Fruit fly (Drosophila melanogaster) whole organism, embryonic: ENCODE results near the gene lectin-21Cb.

Experiments used
- CG10654 ChIP-seq: fragments of 200-800 bp; sonication (Bioruptor generic); optimal IDR thresholded peaks from 2 replicates; lab custom pipeline; 2016; ENCODE audit warnings: missing biosample characterization, missing genetic modification characterization
- CG11696 ChIP-seq: fragments of 200-800 bp; sonication (Bioruptor generic); IDR thresholded peaks from 2 replicates; pipeline ENCODE4 v1.3.6; 2022; ENCODE audit warnings: missing biosample characterization, missing genetic modification characterization
- CG13123 ChIP-seq: fragments of 200-800 bp; sonication (Bioruptor generic); optimal IDR thresholded peaks from 2 replicates; lab custom pipeline; 2016; ENCODE audit warnings: missing biosample characterization, missing genetic modification characterization
- CG14014 ChIP-seq: fragments of 200-800 bp; sonication (Bioruptor generic); IDR thresholded peaks from 2 replicates; pipeline ENCODE4 v1.3.6; 2022; ENCODE audit warnings: missing biosample characterization, missing genetic modification characterization
- CG2875 ChIP-seq: fragments of 200-800 bp; sonication (Bioruptor generic); optimal IDR thresholded peaks from 2 replicates; lab custom pipeline; 2017; ENCODE audit warnings: missing biosample characterization, mild to moderate bottlenecking, missing genetic modification characterization, missing genetic modification reagents
- CG30403 ChIP-seq: fragments of 200-800 bp; sonication (Bioruptor generic); optimal IDR thresholded peaks from 3 replicates; lab custom pipeline; 2016; ENCODE audit warnings: missing biosample characterization, missing genetic modification characterization
- CG3281 ChIP-seq: fragments of 200-800 bp; sonication (Bioruptor generic); optimal IDR thresholded peaks from 3 replicates; lab custom pipeline; 2017; ENCODE audit warnings: missing biosample characterization, mild to moderate bottlenecking, missing genetic modification characterization
- CG5953 ChIP-seq: fragments of 200-800 bp; sonication (Bioruptor generic); IDR thresholded peaks from 2 replicates; pipeline ENCODE4 v1.3.6; 2022; ENCODE audit warnings: missing biosample characterization, missing genetic modification characterization
- CG8765 ChIP-seq: fragments of 200-800 bp; sonication (Bioruptor generic); IDR thresholded peaks from 2 replicates; pipeline ENCODE4 v1.3.6; 2022; ENCODE audit warnings: missing biosample characterization, missing genetic modification characterization
- CG8924 ChIP-seq: fragments of 200-800 bp; optimal IDR thresholded peaks from 3 replicates; lab custom pipeline; 2019; ENCODE audit warnings: missing biosample characterization, mild to moderate bottlenecking, missing genetic modification characterization, moderate library complexity
- CG9797 ChIP-seq: fragments of 200-800 bp; sonication (Bioruptor generic); optimal IDR thresholded peaks from 3 replicates; lab custom pipeline; 2018; ENCODE audit warnings: missing biosample characterization, mild to moderate bottlenecking, missing genetic modification characterization
- Drgx ChIP-seq: fragments of 200-800 bp; sonication (Bioruptor generic); IDR thresholded peaks from 2 replicates; pipeline ENCODE4 v1.3.6; 2022; ENCODE audit warnings: missing biosample characterization, missing genetic modification characterization
- Fer2 ChIP-seq: fragments of 200-800 bp; sonication (Bioruptor generic); optimal IDR thresholded peaks from 2 replicates; lab custom pipeline; 2018; ENCODE audit warnings: missing biosample characterization, mild to moderate bottlenecking, missing genetic modification characterization, moderate library complexity
- GATAe ChIP-seq: fragments of 200-800 bp; sonication (Bioruptor generic); conservative IDR thresholded peaks from 2 replicates; pipeline ENCODE4 v1.3.6; 2022; ENCODE audit warnings: missing biosample characterization, missing genetic modification characterization
- Gsc ChIP-seq: fragments of 200-800 bp; sonication (Bioruptor generic); IDR thresholded peaks from 2 replicates; pipeline ENCODE4 v1.3.6; 2022; ENCODE audit warnings: missing biosample characterization, missing genetic modification characterization
- Kr ChIP-seq: fragments of 200-800 bp; sonication (Bioruptor generic); optimal IDR thresholded peaks from 2 replicates; lab custom pipeline; 2017; ENCODE audit warnings: missing biosample characterization, mild to moderate bottlenecking, missing genetic modification characterization
- Mrtf ChIP-seq: fragments of 200-800 bp; sonication (Bioruptor generic); IDR thresholded peaks from 3 replicates; pipeline ENCODE4 v1.3.6; 2022; ENCODE audit warnings: missing biosample characterization, missing genetic modification characterization
- NC2α ChIP-seq: fragments of 200-800 bp; sonication (Bioruptor generic); optimal IDR thresholded peaks from 2 replicates; lab custom pipeline; 2016; ENCODE audit warnings: missing biosample characterization, missing genetic modification characterization
- Nf-YC ChIP-seq: fragments of 200-800 bp; optimal IDR thresholded peaks from 3 replicates; lab custom pipeline; 2019; ENCODE audit warnings: missing biosample characterization, mild to moderate bottlenecking, missing genetic modification characterization, moderate library complexity
- ab ChIP-seq: fragments of 200-800 bp; sonication (Bioruptor generic); optimal IDR thresholded peaks from 2 replicates; lab custom pipeline; 2016; ENCODE audit warnings: missing biosample characterization, missing genetic modification characterization
- aop ChIP-seq: fragments of 200-800 bp; sonication (Bioruptor generic); IDR thresholded peaks from 2 replicates; pipeline ENCODE4 v1.3.6; 2022; ENCODE audit warnings: missing biosample characterization, missing genetic modification characterization
- corto ChIP-seq: fragments of 200-800 bp; sonication (Bioruptor generic); optimal IDR thresholded peaks from 2 replicates; lab custom pipeline; 2016; ENCODE audit warnings: missing biosample characterization, mild to moderate bottlenecking, missing genetic modification characterization, moderate library complexity
- fd96Cb ChIP-seq: fragments of 200-800 bp; sonication (Bioruptor generic); optimal IDR thresholded peaks from 2 replicates; lab custom pipeline; 2018; ENCODE audit warnings: missing biosample characterization, mild to moderate bottlenecking, missing genetic modification characterization, moderate library complexity
- hth ChIP-seq: fragments of >200 bp; optimal IDR thresholded peaks from 2 replicates; lab custom pipeline; 2017; ENCODE audit warnings: inconsistent platforms
- klu ChIP-seq: fragments of 200-800 bp; sonication (Bioruptor generic); IDR thresholded peaks from 2 replicates; pipeline ENCODE4 v1.3.6; 2022; ENCODE audit warnings: missing biosample characterization, missing genetic modification characterization
- lbe ChIP-seq: fragments of 200-800 bp; sonication (Bioruptor generic); optimal IDR thresholded peaks from 2 replicates; lab custom pipeline; 2016; ENCODE audit warnings: missing biosample characterization, mild to moderate bottlenecking, missing genetic modification characterization
- nom ChIP-seq: fragments of 200-800 bp; sonication (Bioruptor generic); optimal IDR thresholded peaks from 2 replicates; lab custom pipeline; 2017; ENCODE audit warnings: missing biosample characterization, missing genetic modification characterization, mild to moderate bottlenecking, moderate library complexity, missing genetic modification reagents
- pnt ChIP-seq: fragments of 200-800 bp; sonication (Bioruptor generic); optimal IDR thresholded peaks from 3 replicates; lab custom pipeline; 2016; ENCODE audit warnings: missing biosample characterization, missing genetic modification characterization
- stwl ChIP-seq: fragments of 200-800 bp; sonication (Bioruptor generic); optimal IDR thresholded peaks from 3 replicates; lab custom pipeline; 2018; ENCODE audit warnings: missing biosample characterization, mild to moderate bottlenecking, missing genetic modification characterization, moderate library complexity
- tap ChIP-seq: fragments of 200-800 bp; optimal IDR thresholded peaks from 3 replicates; lab custom pipeline; 2019; ENCODE audit warnings: missing biosample characterization, mild to moderate bottlenecking, missing genetic modification characterization, moderate library complexity
- tgo ChIP-seq: fragments of 200-800 bp; sonication (Bioruptor generic); IDR thresholded peaks from 3 replicates; pipeline ENCODE4 v1.3.6; 2022; ENCODE audit warnings: missing biosample characterization, missing genetic modification characterization
- vfl ChIP-seq: fragments of 200-800 bp; sonication (Bioruptor generic); optimal IDR thresholded peaks from 2 replicates; lab custom pipeline; 2016; ENCODE audit warnings: missing biosample characterization, missing genetic modification characterization
- zf30C ChIP-seq: fragments of 200-800 bp; sonication (Bioruptor generic); optimal IDR thresholded peaks from 3 replicates; lab custom pipeline; 2018; ENCODE audit warnings: missing biosample characterization, mild to moderate bottlenecking, missing genetic modification characterization

Gene lectin-21Cb

DNA sequence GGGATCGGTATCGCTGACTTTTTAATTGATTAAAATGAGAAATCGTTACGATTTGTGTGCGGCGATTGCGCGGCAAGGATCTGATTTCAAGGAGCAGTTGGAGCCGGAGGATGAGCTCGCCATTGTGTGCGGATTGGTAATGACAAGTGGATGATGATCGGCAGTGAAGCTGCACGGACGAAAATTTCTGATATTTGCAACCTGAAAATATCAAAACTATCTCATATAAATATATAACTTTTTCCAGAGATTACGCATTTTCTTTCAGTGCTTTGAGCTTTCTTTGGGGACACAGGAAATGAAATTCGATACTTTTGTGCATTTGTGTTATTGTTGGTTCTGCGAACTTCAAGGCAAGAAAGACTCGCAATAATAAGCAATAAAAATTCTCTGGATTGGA is 12.2 kb upstream of the lectin-21Cb start:
- no peak for TF ChIP-seq CG30403 (GFP tag; lab: Kevin White, UChicago)

DNA sequence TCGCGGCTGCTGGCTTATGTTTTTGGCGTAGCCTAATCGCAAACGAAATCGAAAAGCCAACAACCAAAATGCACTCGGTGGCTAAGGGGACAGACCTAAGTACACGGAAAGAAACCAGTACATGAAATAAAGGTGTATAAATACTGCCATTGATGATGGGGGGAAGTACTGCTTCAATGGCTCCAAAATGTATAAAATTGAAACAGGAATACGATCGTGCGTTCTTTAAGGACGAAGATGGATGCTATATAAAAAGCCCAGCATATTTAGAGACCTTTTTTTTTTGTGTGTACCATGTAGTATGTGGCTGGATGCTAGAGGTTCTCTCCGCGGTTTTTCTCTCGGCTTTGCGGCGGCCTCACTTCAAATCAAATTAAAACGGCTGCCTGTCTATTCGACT is 9.2 kb upstream of the lectin-21Cb start:
- TF ChIP-seq Drgx, result peak; percentile 76
- no peak for TF ChIP-seq tap (tag; lab: Kevin White, UChicago)
- no peak for TF ChIP-seq zf30C (GFP tag; lab: Kevin White, UChicago)
- TF ChIP-seq CG14014, result no peak

- TF ChIP-seq fd96Cb (tag; lab: Kevin White, UChicago), result no peak
- no peak for TF ChIP-seq pnt (GFP tag; lab: Kevin White, UChicago)
- TF ChIP-seq NC2α, result no peak
- no peak for TF ChIP-seq vfl (GFP tag; lab: Kevin White, UChicago)
- TF ChIP-seq tgo (GFP tag; lab: Robert Waterston, UW), result no peak
- no peak for TF ChIP-seq CG2875 (GFP tag; lab: Kevin White, UChicago)
- no peak for TF ChIP-seq Mrtf (GFP tag; lab: Robert Waterston, UW)
- TF ChIP-seq CG10654, result no peak
- TF ChIP-seq nom (GFP tag; lab: Kevin White, UChicago), result no peak
- TF ChIP-seq Kr, result no peak
- no peak for TF ChIP-seq ab (GFP tag; lab: Kevin White, UChicago)
- no peak for TF ChIP-seq stwl
Observed at dm6 chr2L:625352-625751, 4.4 kb upstream of the lectin-21Cb start, which contains the start of gene CG2839. TSS of gene CG2839 (plus strand) at chr2L:625652.

DNA sequence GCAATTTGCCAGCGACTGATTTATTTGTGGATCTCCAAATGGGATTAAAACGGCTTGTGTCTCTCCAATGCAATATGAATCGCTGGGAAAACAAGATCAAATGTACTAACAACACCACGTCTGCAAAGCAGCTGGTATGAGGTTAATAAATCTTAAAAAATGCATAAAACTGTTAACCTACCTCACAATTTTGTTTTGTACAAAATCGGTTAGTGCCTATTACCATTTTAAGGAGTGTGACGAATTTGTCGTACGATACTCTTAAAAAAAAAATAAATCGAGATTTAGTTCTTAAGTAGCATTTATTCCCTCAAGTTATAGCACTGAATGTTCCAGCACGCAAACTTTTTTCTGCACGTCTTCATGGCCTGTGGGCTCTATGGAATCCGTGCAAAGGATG is 3.3 kb upstream of the lectin-21Cb start, which contains the start of gene lectin-21Ca:
Gene lectin-21Ca (plus strand): TSS at position 301 of the 400 bp plus-strand sequence.
- TF ChIP-seq aop (GFP tag; lab: Robert Waterston, UW), result no peak
- no peak for TF ChIP-seq Fer2
- TF ChIP-seq CG3281, result no peak
- TF ChIP-seq CG11696 (GFP tag; lab: Robert Waterston, UW), result no peak
- TF ChIP-seq, all 482 proteins: peak for 0

- TF ChIP-seq corto (GFP tag; lab: Kevin White, UChicago) (peak; percentile 49), CG5953 (GFP tag; lab: Robert Waterston, UW) (no peak), lbe (GFP tag; lab: Kevin White, UChicago) (peak; percentile 21)
Observed at dm6 chr2L:623210-623873, 2.3 kb upstream of the lectin-21Cb start.

dm6 chr2L:619739-620138 is 1.3 kb downstream of the lectin-21Cb start:
- TF ChIP-seq CG13123 (GFP tag; lab: Kevin White, UChicago) (no peak), Nf-YC (tag; lab: Kevin White, UChicago) (no peak), GATAe (GFP tag; lab: Robert Waterston, UW) (no peak), hth (lab: Kevin White, UChicago) (no peak), CG9797 (GFP tag; lab: Kevin White, UChicago) (no peak), Gsc (GFP tag; lab: Robert Waterston, UW) (0 out of 2 replicates have a peak, but pooled peaks have one; percentile 8), CG8765 (GFP tag; lab: Robert Waterston, UW) (no peak), klu (GFP tag; lab: Robert Waterston, UW) (no peak), CG8924 (tag; lab: Kevin White, UChicago) (no peak)
- TF ChIP-seq, all 482 proteins: peak for 1
